Worm (Caenorhabditis elegans): ENCODE measurements around the gene Y46C8AM.1.
"Not testable (repeated sequence)": the region's sequence is repeated elsewhere in the genome, so short reads cannot be mapped to it uniquely, and the experiment has no call there.

Y46C8AM.1 gene

ce11 chrIV:3926117-3926516, 36.6 kb upstream of the Y46C8AM.1 start, which contains the start of gene clec-68:
Gene clec-68 (plus strand): TSS chrIV:3926417.
- TF ChIP-seq mab-5 (tag; optimal IDR thresholded peaks at IDR 0.05) (no peak), unc-62 (GFP tag; optimal IDR thresholded peaks at IDR 0.05) (no peak), mls-2 (tag; optimal IDR thresholded peaks at IDR 0.05) (no peak), nhr-76 (tag; optimal IDR thresholded peaks at IDR 0.05) (no peak), flh-1 (GFP tag; optimal IDR thresholded peaks at IDR 0.05) (no peak), blmp-1 (tag; optimal IDR thresholded peaks at IDR 0.05) (no peak), unc-120 (tag; optimal IDR thresholded peaks at IDR 0.05; ENCODE audit: poor library complexity, severe bottlenecking) (no peak), elt-3 (tag; optimal IDR thresholded peaks at IDR 0.05) (no peak), unc-39 (tag; optimal IDR thresholded peaks at IDR 0.05) (no peak), tbx-8 (GFP tag; optimal IDR thresholded peaks at IDR 0.05) (no peak), ces-1 (GFP tag; optimal IDR thresholded peaks at IDR 0.05) (no peak), lin-13 (tag; optimal IDR thresholded peaks at IDR 0.05) (no peak), lsy-2 (tag; optimal IDR thresholded peaks at IDR 0.05) (no peak), lin-32 (GFP tag; optimal IDR thresholded peaks at IDR 0.05) (no peak), ztf-11 (tag; optimal IDR thresholded peaks at IDR 0.05) (no peak), pha-4 (tag; optimal IDR thresholded peaks at IDR 0.05) (no peak)

DNA sequence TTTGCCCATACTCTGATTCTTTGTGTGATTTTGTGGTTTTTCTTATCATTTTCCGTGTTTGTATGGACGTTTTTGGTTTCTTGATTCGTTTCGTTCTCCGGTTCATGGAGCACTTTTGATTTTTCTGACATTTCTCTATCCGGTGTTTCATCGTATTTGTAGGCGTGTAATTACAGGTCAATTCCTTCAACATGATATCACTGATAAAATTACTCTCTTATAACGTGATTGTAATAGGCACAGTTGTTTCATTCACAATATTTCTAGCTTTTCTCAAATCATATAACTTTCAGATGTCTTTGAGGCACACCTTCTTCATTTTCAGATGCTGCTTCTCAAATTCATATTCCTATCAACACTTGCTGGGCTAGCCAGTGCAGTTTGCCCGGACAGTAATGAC, 30.3 kb upstream of the Y46C8AM.1 start, which contains the start of gene clec-70:
Gene clec-70, plus strand, starts transcription at position 301 of the 400 bp plus-strand sequence.
- not testable (repeated sequence) for TF ChIP-seq ceh-39, elt-3, sptf-1 (tag; optimal IDR thresholded peaks at IDR 0.05)

DNA sequence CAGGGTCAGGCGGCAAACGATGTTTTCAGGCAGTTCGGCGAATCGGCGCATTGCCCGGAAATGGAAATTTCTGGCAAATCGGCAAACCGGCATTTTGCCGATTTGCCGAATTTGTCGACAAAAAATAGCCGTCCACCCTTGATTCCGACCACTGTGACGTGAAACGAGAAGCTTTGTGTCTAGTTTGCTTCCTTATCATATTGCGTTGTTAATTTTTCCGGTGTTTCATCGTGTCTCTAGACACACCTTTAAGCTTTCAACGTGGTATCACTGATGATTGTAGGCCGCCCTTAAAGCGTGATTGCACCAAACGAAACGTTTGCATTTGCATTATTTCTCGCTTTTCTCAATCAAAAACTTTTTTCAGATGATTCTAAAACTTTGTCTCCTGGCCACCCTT, 25.6 kb upstream of the Y46C8AM.1 start, which contains the start of gene clec-71:
Gene clec-71, plus strand, starts transcription at position 362 of the 400 bp plus-strand sequence.
- no peak for TF ChIP-seq elt-1 (tag; optimal IDR thresholded peaks at IDR 0.05; ENCODE audit: borderline replicate concordance, insufficient read depth)
- TF ChIP-seq flh-1 (GFP tag; optimal IDR thresholded peaks at IDR 0.05): no peak
- no peak for TF ChIP-seq lsy-2 (tag; optimal IDR thresholded peaks at IDR 0.05)
- no peak for TF ChIP-seq lin-32 (GFP tag; optimal IDR thresholded peaks at IDR 0.05)
- TF ChIP-seq lin-13 (tag; optimal IDR thresholded peaks at IDR 0.05): no peak
- no peak for TF ChIP-seq nhr-12 (tag; optimal IDR thresholded peaks at IDR 0.05)
- TF ChIP-seq sptf-1 (tag; optimal IDR thresholded peaks at IDR 0.05): no peak
- no peak for TF ChIP-seq snpc-4 (tag; optimal IDR thresholded peaks at IDR 0.05)
- TF ChIP-seq ceh-39 (tag; optimal IDR thresholded peaks at IDR 0.05): no peak
- no peak for TF ChIP-seq ham-2 (GFP tag; optimal IDR thresholded peaks at IDR 0.05)
- TF ChIP-seq pha-4 (tag; optimal IDR thresholded peaks at IDR 0.05): no peak
- no peak for TF ChIP-seq elt-3 (tag; optimal IDR thresholded peaks at IDR 0.05)
- no peak for TF ChIP-seq mab-5 (tag; optimal IDR thresholded peaks at IDR 0.05)

- TF ChIP-seq lsy-2 (tag; optimal IDR thresholded peaks at IDR 0.05) (no peak), pha-4 (tag; optimal IDR thresholded peaks at IDR 0.05) (no peak), nhr-28 (tag; optimal IDR thresholded peaks at IDR 0.05) (no peak), lin-13 (tag; optimal IDR thresholded peaks at IDR 0.05) (no peak), nhr-2 (tag; optimal IDR thresholded peaks at IDR 0.05) (no peak), unc-39 (tag; optimal IDR thresholded peaks at IDR 0.05) (no peak), ztf-11 (tag; optimal IDR thresholded peaks at IDR 0.05) (no peak), ces-1 (GFP tag; optimal IDR thresholded peaks at IDR 0.05) (no peak), tbx-8 (GFP tag; optimal IDR thresholded peaks at IDR 0.05) (no peak), zip-8 (tag; optimal IDR thresholded peaks at IDR 0.05) (no peak), drap-1 (GFP tag; optimal IDR thresholded peaks at IDR 0.05) (no peak), ham-2 (GFP tag; optimal IDR thresholded peaks at IDR 0.05) (no peak)
These were observed 20.9 kb upstream of the Y46C8AM.1 start, which contains the start of gene clec-174 for ce11 chrIV:3941658-3942328. Gene clec-174 (minus strand): TSS chrIV:3941708.

ce11 chrIV:3943003-3943402, 19.7 kb upstream of the Y46C8AM.1 start, which contains the start of gene Y46C8AL.11:
Gene Y46C8AL.11 (plus strand): TSS chrIV:3943303.
- no peak for TF ChIP-seq ces-1 (GFP tag; optimal IDR thresholded peaks at IDR 0.05)
- TF ChIP-seq snpc-4 (tag; optimal IDR thresholded peaks at IDR 0.05): no peak
- no peak for TF ChIP-seq ceh-83 (GFP tag; optimal IDR thresholded peaks at IDR 0.05)
- no peak for TF ChIP-seq lin-13 (tag; optimal IDR thresholded peaks at IDR 0.05)
- no peak for TF ChIP-seq mab-5 (tag; optimal IDR thresholded peaks at IDR 0.05)
- TF ChIP-seq flh-1 (GFP tag; optimal IDR thresholded peaks at IDR 0.05): no peak
- TF ChIP-seq drap-1 (GFP tag; optimal IDR thresholded peaks at IDR 0.05): no peak
- no peak for TF ChIP-seq elt-3 (tag; optimal IDR thresholded peaks at IDR 0.05)
- TF ChIP-seq cnd-1 (tag; optimal IDR thresholded peaks at IDR 0.05): no peak
- no peak for TF ChIP-seq M03D4.4 (tag; optimal IDR thresholded peaks at IDR 0.05)
- no peak for TF ChIP-seq ham-2 (GFP tag; optimal IDR thresholded peaks at IDR 0.05)
- no peak for TF ChIP-seq nhr-12 (tag; optimal IDR thresholded peaks at IDR 0.05)
- no peak for TF ChIP-seq blmp-1 (tag; optimal IDR thresholded peaks at IDR 0.05)
- no peak for TF ChIP-seq zip-8 (tag; optimal IDR thresholded peaks at IDR 0.05)
- no peak for TF ChIP-seq pha-4 (tag; optimal IDR thresholded peaks at IDR 0.05)
- TF ChIP-seq ceh-43 (GFP tag; optimal IDR thresholded peaks at IDR 0.05): no peak
- TF ChIP-seq lsy-2 (tag; optimal IDR thresholded peaks at IDR 0.05): no peak
